Worm (Caenorhabditis elegans) whole organism, young adult: ENCODE measurements around the gene med-1.

Source experiments
- B0019.2 ChIP-seq: fragments of 200-800 bp; sonication (Bioruptor generic); conservative IDR thresholded peaks from 2 replicates; pipeline ENCODE4 v1.3.6; 2022; ENCODE audit warnings: missing genetic modification reagents, missing genetic modification characterization, missing compliant biosample characterization
- B0261.1 ChIP-seq: sonication (generic microtip); optimal IDR thresholded peaks from 2 replicates; lab custom pipeline; 2016; ENCODE audit warnings: mild to moderate bottlenecking, missing genetic modification characterization, moderate library complexity, missing compliant biosample characterization
- B0336.3 ChIP-seq: fragments of 200-800 bp; sonication (Bioruptor generic); IDR thresholded peaks from 2 replicates; pipeline ENCODE4 v1.3.6; 2022; ENCODE audit warnings: missing genetic modification characterization, missing compliant biosample characterization
- D2030.7 ChIP-seq: fragments of 200-800 bp; sonication (Bioruptor generic); IDR thresholded peaks from 2 replicates; pipeline ENCODE4 v1.3.6; 2022; ENCODE audit warnings: missing genetic modification reagents, missing genetic modification characterization, missing compliant biosample characterization
- F22D6.2 ChIP-seq: sonication (generic microtip); optimal IDR thresholded peaks from 2 replicates; lab custom pipeline; 2016; ENCODE audit warnings: mild to moderate bottlenecking, missing genetic modification characterization, missing compliant biosample characterization
- F37B4.10 ChIP-seq: fragments of 200-800 bp; sonication (Bioruptor generic); IDR thresholded peaks from 2 replicates; pipeline ENCODE4 v1.3.6; 2022; ENCODE audit warnings: missing genetic modification characterization, missing compliant biosample characterization
- F55B11.4 ChIP-seq: sonication (generic microtip); optimal IDR thresholded peaks from 2 replicates; lab custom pipeline; 2016; ENCODE audit warnings: missing compliant biosample characterization, missing genetic modification characterization, borderline replicate concordance; ENCODE audit not compliant: insufficient read depth
- K11D2.4 ChIP-seq: fragments of 200-800 bp; sonication (Bioruptor generic); IDR thresholded peaks from 2 replicates; pipeline ENCODE4 v1.3.6; 2022; ENCODE audit warnings: missing genetic modification reagents, missing genetic modification characterization, missing compliant biosample characterization
- K12H6.12 ChIP-seq: fragments of 200-800 bp; sonication (Bioruptor generic); optimal IDR thresholded peaks from 2 replicates; lab custom pipeline; 2018; ENCODE audit warnings: mild to moderate bottlenecking, missing genetic modification characterization, missing compliant biosample characterization
- Y53F4B.3 ChIP-seq: fragments of 200-800 bp; sonication (Bioruptor generic); IDR thresholded peaks from 2 replicates; pipeline ENCODE4 v1.3.6; 2022; ENCODE audit warnings: missing genetic modification reagents, missing genetic modification characterization, missing compliant biosample characterization
- Y53G8AR.9 ChIP-seq: fragments of 200-800 bp; sonication (Bioruptor generic); conservative IDR thresholded peaks from 2 replicates; pipeline ENCODE4 v1.3.6; 2022; ENCODE audit warnings: missing genetic modification reagents, missing genetic modification characterization, missing compliant biosample characterization
- Y67H2A.10 ChIP-seq: fragments of 200-800 bp; sonication (Bioruptor generic); conservative IDR thresholded peaks from 2 replicates; pipeline ENCODE4 v1.3.6; 2022; ENCODE audit warnings: missing genetic modification reagents, missing genetic modification characterization, missing compliant biosample characterization
- Y95B8A.8 ChIP-seq: fragments of 200-800 bp; sonication (Bioruptor generic); IDR thresholded peaks from 2 replicates; pipeline ENCODE4 v1.3.6; 2022; ENCODE audit warnings: missing genetic modification reagents, missing genetic modification characterization, missing compliant biosample characterization
- ZK185.1 ChIP-seq: sonication (generic microtip); optimal IDR thresholded peaks from 2 replicates; lab custom pipeline; 2016; ENCODE audit warnings: mild to moderate bottlenecking, missing genetic modification characterization, missing compliant biosample characterization; ENCODE audit not compliant: poor library complexity, severe bottlenecking
- aptf-2 ChIP-seq: fragments of 200-800 bp; sonication (Bioruptor generic); conservative IDR thresholded peaks from 2 replicates; pipeline ENCODE4 v1.3.6; 2022; ENCODE audit warnings: missing genetic modification reagents, missing genetic modification characterization, missing compliant biosample characterization
- aptf-3 ChIP-seq: fragments of 200-800 bp; sonication (Bioruptor generic); IDR thresholded peaks from 2 replicates; pipeline ENCODE4 v1.3.6; 2022; ENCODE audit warnings: missing genetic modification characterization, missing compliant biosample characterization
- atf-7 ChIP-seq: sonication (generic microtip); optimal IDR thresholded peaks from 2 replicates; lab custom pipeline; 2017; ENCODE audit warnings: mild to moderate bottlenecking, missing genetic modification characterization, missing compliant biosample characterization
- athp-1 ChIP-seq: sonication (generic microtip); optimal IDR thresholded peaks from 2 replicates; lab custom pipeline; 2017; ENCODE audit warnings: mild to moderate bottlenecking, missing genetic modification characterization, missing compliant biosample characterization
- attf-3 ChIP-seq: fragments of 200-800 bp; sonication (Bioruptor generic); conservative IDR thresholded peaks from 2 replicates; pipeline ENCODE4 v1.3.6; 2022; ENCODE audit warnings: missing genetic modification reagents, missing genetic modification characterization, missing compliant biosample characterization
- attf-5 ChIP-seq: fragments of 200-800 bp; sonication (Bioruptor generic); optimal IDR thresholded peaks from 2 replicates; lab custom pipeline; 2018; ENCODE audit warnings: mild to moderate bottlenecking, missing genetic modification characterization, missing compliant biosample characterization
- bed-1 ChIP-seq: fragments of 200-800 bp; sonication (Bioruptor generic); IDR thresholded peaks from 2 replicates; pipeline ENCODE4 v1.3.6; 2022; ENCODE audit warnings: missing genetic modification reagents, missing genetic modification characterization, missing compliant biosample characterization
- cebp-1 ChIP-seq, 2 experiments: fragments of 200-800 bp in 1 of 2; sonication (Bioruptor generic) in 1 of 2; sonication (generic microtip) in 1 of 2; IDR thresholded peaks in 1 of 2; optimal IDR thresholded peaks in 1 of 2; 2 replicates each; pipeline versions ENCODE4 v1.3.6 to Lab custom; 2017 to 2022; ENCODE audit warnings: missing compliant biosample characterization in 2 of 2, missing genetic modification characterization in 2 of 2, mild to moderate bottlenecking in 1 of 2, missing genetic modification reagents in 1 of 2, moderate library complexity in 1 of 2
- ceh-40 ChIP-seq: fragments of 200-800 bp; sonication (Bioruptor generic); IDR thresholded peaks from 2 replicates; pipeline ENCODE4 v1.3.6; 2022; ENCODE audit warnings: missing genetic modification characterization, missing compliant biosample characterization
- ceh-79 ChIP-seq: sonication (generic microtip); optimal IDR thresholded peaks from 2 replicates; lab custom pipeline; 2017; ENCODE audit warnings: mild to moderate bottlenecking, missing genetic modification characterization, missing compliant biosample characterization
- chd-7 ChIP-seq: sonication (generic microtip); optimal IDR thresholded peaks from 2 replicates; lab custom pipeline; 2016; ENCODE audit warnings: mild to moderate bottlenecking, missing genetic modification characterization, moderate library complexity, missing compliant biosample characterization
- egl-44 ChIP-seq: fragments of 200-800 bp; sonication (Bioruptor generic); IDR thresholded peaks from 2 replicates; pipeline ENCODE4 v1.3.6; 2022; ENCODE audit warnings: missing genetic modification reagents, missing genetic modification characterization, missing compliant biosample characterization
- egrh-3 ChIP-seq: fragments of 200-800 bp; sonication (Bioruptor generic); IDR thresholded peaks from 2 replicates; pipeline ENCODE4 v1.3.6; 2022; ENCODE audit warnings: missing genetic modification reagents, missing genetic modification characterization, missing compliant biosample characterization
- fkh-3 ChIP-seq: sonication (generic microtip); optimal IDR thresholded peaks from 2 replicates; lab custom pipeline; 2016; ENCODE audit warnings: mild to moderate bottlenecking, missing genetic modification characterization, missing compliant biosample characterization
- hlh-12 ChIP-seq: sonication (generic microtip); optimal IDR thresholded peaks from 2 replicates; lab custom pipeline; 2016; ENCODE audit warnings: missing genetic modification characterization, missing compliant biosample characterization
- hmg-1.2 ChIP-seq: fragments of 200-800 bp; sonication (Bioruptor generic); IDR thresholded peaks from 2 replicates; pipeline ENCODE4 v1.3.6; 2022; ENCODE audit warnings: missing genetic modification reagents, missing genetic modification characterization, missing compliant biosample characterization
- hmg-20 ChIP-seq: fragments of 200-800 bp; sonication (Bioruptor generic); IDR thresholded peaks from 2 replicates; pipeline ENCODE4 v1.3.6; 2022; ENCODE audit warnings: missing genetic modification reagents, missing genetic modification characterization, missing compliant biosample characterization
- let-526 ChIP-seq: fragments of 200-800 bp; sonication (Bioruptor generic); IDR thresholded peaks from 2 replicates; pipeline ENCODE4 v1.3.6; 2022; ENCODE audit warnings: missing genetic modification reagents, missing genetic modification characterization, missing compliant biosample characterization
- let-607 ChIP-seq, 2 experiments: fragments of 200-800 bp in 1 of 2; sonication (Bioruptor generic) in 1 of 2; sonication (generic microtip) in 1 of 2; optimal IDR thresholded peaks; 2 replicates each; lab custom pipeline; 2016 to 2018; ENCODE audit warnings: mild to moderate bottlenecking in 2 of 2, missing compliant biosample characterization in 2 of 2, missing genetic modification characterization in 2 of 2, moderate library complexity in 2 of 2, missing genotype in 1 of 2
- lin-26 ChIP-seq: fragments of 200-800 bp; sonication (Bioruptor generic); IDR thresholded peaks from 2 replicates; pipeline ENCODE4 v1.3.6; 2022; ENCODE audit warnings: missing genetic modification reagents, missing genetic modification characterization, missing compliant biosample characterization
- lin-35 ChIP-seq, 3 experiments: fragments of 150-350 bp in 2 of 3; sonication (generic microtip) in 1 of 3; optimal IDR thresholded peaks; 2 replicates each; lab custom pipeline; 2014 to 2018; ENCODE audit warnings: missing biosample characterization in 3 of 3, missing genetic modification characterization in 3 of 3, missing genetic modification reagents in 3 of 3
- lsy-27 ChIP-seq: sonication (generic microtip); optimal IDR thresholded peaks from 2 replicates; lab custom pipeline; 2017; ENCODE audit warnings: missing genetic modification characterization, mild to moderate bottlenecking, missing compliant biosample characterization, antibody characterized with exemption, missing genotype, borderline replicate concordance; ENCODE audit not compliant: insufficient read depth
- madf-3 ChIP-seq: fragments of 200-800 bp; sonication (Bioruptor generic); IDR thresholded peaks from 2 replicates; pipeline ENCODE4 v1.3.6; 2022; ENCODE audit warnings: missing genetic modification reagents, missing genetic modification characterization, missing compliant biosample characterization
- nfya-1 ChIP-seq: sonication (generic microtip); optimal IDR thresholded peaks from 2 replicates; lab custom pipeline; 2017; ENCODE audit warnings: antibody characterized with exemption, missing compliant biosample characterization, missing genetic modification characterization, borderline replicate concordance; ENCODE audit not compliant: insufficient read depth
- nhr-120 ChIP-seq: fragments of 200-800 bp; sonication (Bioruptor generic); IDR thresholded peaks from 2 replicates; pipeline ENCODE4 v1.3.6; 2022; ENCODE audit warnings: missing genetic modification characterization, missing compliant biosample characterization
- nhr-27 ChIP-seq: fragments of 200-800 bp; sonication (Bioruptor generic); optimal IDR thresholded peaks from 2 replicates; lab custom pipeline; 2018; ENCODE audit warnings: mild to moderate bottlenecking, missing genetic modification characterization, moderate library complexity, missing compliant biosample characterization
- nhr-80 ChIP-seq: sonication (generic microtip); optimal IDR thresholded peaks from 2 replicates; lab custom pipeline; 2016; ENCODE audit warnings: missing genetic modification characterization, missing compliant biosample characterization
- pbrm-1 ChIP-seq: fragments of 200-800 bp; sonication (Bioruptor generic); IDR thresholded peaks from 2 replicates; pipeline ENCODE4 v1.3.6; 2022; ENCODE audit warnings: missing genetic modification reagents, missing genetic modification characterization, missing compliant biosample characterization
- sdz-38 ChIP-seq: sonication (generic microtip); optimal IDR thresholded peaks from 2 replicates; lab custom pipeline; 2016; ENCODE audit warnings: missing genotype, missing genetic modification characterization, missing compliant biosample characterization
- snpc-4 ChIP-seq, 5 experiments: fragments of 150-350 bp in 1 of 5; sonication (generic microtip) in 4 of 5; optimal IDR thresholded peaks; 2 replicates each; lab custom pipeline; 2014 to 2018; ENCODE audit warnings: missing genetic modification characterization in 5 of 5, missing biosample characterization in 3 of 5, antibody characterized with exemption in 2 of 5, mild to moderate bottlenecking in 2 of 5, missing compliant biosample characterization in 2 of 5, missing genotype in 2 of 5, moderate library complexity in 2 of 5, missing genetic modification reagents in 1 of 5
- ztf-18 ChIP-seq: sonication (generic microtip); optimal IDR thresholded peaks from 2 replicates; lab custom pipeline; 2016; ENCODE audit warnings: missing genotype, mild to moderate bottlenecking, missing genetic modification characterization, missing compliant biosample characterization
- ztf-26 ChIP-seq: sonication (generic microtip); optimal IDR thresholded peaks from 2 replicates; lab custom pipeline; 2017; ENCODE audit warnings: missing genetic modification characterization, missing compliant biosample characterization

The med-1 gene

DNA sequence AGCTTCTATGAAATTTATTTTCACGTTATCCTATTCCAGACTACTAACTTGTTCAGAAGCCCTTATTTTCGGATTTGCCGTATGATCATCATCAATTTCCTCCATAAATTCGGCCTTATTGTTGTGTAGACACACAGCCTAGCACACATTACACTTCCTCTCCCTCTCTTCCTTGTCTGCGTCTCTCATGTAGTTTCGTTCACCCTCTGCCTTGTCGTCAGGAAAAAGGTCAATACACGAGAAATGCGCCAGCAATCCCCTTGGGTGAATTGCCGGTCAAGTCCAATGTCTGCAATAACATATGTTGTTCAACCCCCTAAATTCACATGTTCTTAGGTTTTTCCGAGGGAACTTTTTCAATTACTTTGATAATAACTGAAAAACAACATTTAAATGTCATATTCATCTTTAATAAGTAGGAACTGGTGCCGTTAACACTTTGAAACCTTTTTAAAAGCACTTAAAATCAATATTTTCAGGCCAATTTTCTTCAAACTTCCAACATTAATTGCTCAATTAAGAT, 36.6 kb upstream of the med-1 start, which contains the start of gene F17E5.2 (continued):
- TF ChIP-seq chd-7 (no peak), bed-1 (GFP tag; lab: Robert Waterston, UW) (no peak), K11D2.4 (GFP tag; lab: Robert Waterston, UW) (peak; percentile 90), athp-1 (tag; lab: Kevin White, UChicago) (peak; percentile 6), let-526 (GFP tag; lab: Robert Waterston, UW) (peak; percentile 47; the same call in 1 of the 2 replicates), cebp-1 (GFP tag; IDR thresholded peaks at IDR 0.05; lab: Robert Waterston, UW) (0 out of 2 replicates have a peak, but pooled peaks have one; percentile 10), cebp-1 (tag; optimal IDR thresholded peaks at IDR 0.05; lab: Kevin White, UChicago) (no peak), F55B11.4 (tag; lab: Kevin White, UChicago) (no peak), nhr-27 (tag; lab: Kevin White, UChicago) (no peak), egrh-3 (GFP tag; lab: Robert Waterston, UW) (no peak), aptf-3 (GFP tag; lab: Robert Waterston, UW) (no peak), aptf-2 (GFP tag; lab: Robert Waterston, UW) (no peak), nfya-1 (tag; lab: Kevin White, UChicago) (no peak), ztf-18 (tag; lab: Kevin White, UChicago) (peak; percentile 95), egl-44 (GFP tag; lab: Robert Waterston, UW) (peak; percentile 63; the same call in 1 of the 2 replicates), lsy-27 (tag; lab: Kevin White, UChicago) (no peak), attf-3 (0 out of 2 replicates have a peak, but pooled peaks have one; percentile 32), lin-35 (GFP tag; optimal IDR thresholded peaks at IDR 0.05; lab: Kevin White, UChicago) (peak in 1 of 3 experiments; percentile 93), pbrm-1 (peak; percentile 86), lin-26 (GFP tag; lab: Robert Waterston, UW) (no peak; the same call in 1 of the 2 replicates), Y95B8A.8 (GFP tag; lab: Robert Waterston, UW) (no peak), Y53F4B.3 (GFP tag; lab: Robert Waterston, UW) (no peak), F22D6.2 (no peak), ztf-26 (tag; lab: Kevin White, UChicago) (peak; percentile 77), nhr-120 (no peak), ZK185.1 (tag; lab: Kevin White, UChicago) (peak; percentile 61), fkh-3 (tag; lab: Kevin White, UChicago) (no peak), Y53G8AR.9 (GFP tag; lab: Robert Waterston, UW) (peak; percentile 75), ceh-40 (no peak), hmg-20 (GFP tag; lab: Robert Waterston, UW) (0 out of 2 replicates have a peak, but pooled peaks have one; percentile 14), hmg-1.2 (peak; percentile 87), B0019.2 (GFP tag; lab: Robert Waterston, UW) (no peak), snpc-4 (GFP tag; optimal IDR thresholded peaks at IDR 0.05; lab: Kevin White, UChicago) (no peak), snpc-4 (tag; optimal IDR thresholded peaks at IDR 0.05; lab: Kevin White, UChicago) (peak in 2 of 4 experiments; percentile 51 to 80), let-607 (tag; optimal IDR thresholded peaks at IDR 0.05; lab: Kevin White, UChicago) (peak; percentile 67 to 72), ceh-79 (no peak), atf-7 (tag; lab: Kevin White, UChicago) (peak; percentile 19), hlh-12 (tag; lab: Kevin White, UChicago) (no peak), F37B4.10 (GFP tag; lab: Robert Waterston, UW) (no peak), B0261.1 (peak; percentile 32), sdz-38 (no peak), K12H6.12 (tag; lab: Kevin White, UChicago) (peak; percentile 88), attf-5 (GFP tag; lab: Kevin White, UChicago) (peak; percentile 86), D2030.7 (GFP tag; lab: Robert Waterston, UW) (no peak), B0336.3 (GFP tag; lab: Robert Waterston, UW) (no peak; the same call in 1 of the 2 replicates), nhr-80 (tag; lab: Kevin White, UChicago) (peak; percentile 94), madf-3 (GFP tag; lab: Robert Waterston, UW) (no peak), Y67H2A.10 (GFP tag; lab: Robert Waterston, UW) (no peak)
